Fruit fly (Drosophila melanogaster): ENCODE results near the gene Est-Q.

Est-Q gene

dm6 chr3L:21515823-21516715, 14.8 kb downstream of the Est-Q start, which contains the start of the genes SAK and Cdk12 (continued):
- TF ChIP-seq Eip75B (GFP tag; optimal IDR thresholded peaks at IDR 0.05) = peak; percentile 66
- peak; percentile 77 for TF ChIP-seq Met (GFP tag; optimal IDR thresholded peaks at IDR 0.05)
- TF ChIP-seq CG6792 (GFP tag; optimal IDR thresholded peaks at IDR 0.05) = peak; percentile 71
- TF ChIP-seq cyc (GFP tag; optimal IDR thresholded peaks at IDR 0.05) = peak; percentile 78
- TF ChIP-seq CG10631 (GFP tag; optimal IDR thresholded peaks at IDR 0.05) = peak; percentile 90
- TF ChIP-seq acj6 (GFP tag; optimal IDR thresholded peaks at IDR 0.05) = peak; percentile 86
- peak; percentile 82 for TF ChIP-seq esn (GFP tag; optimal IDR thresholded peaks at IDR 0.05)
- peak; percentile 9 for TF ChIP-seq fd85E (GFP tag; optimal IDR thresholded peaks at IDR 0.05)
- TF ChIP-seq Hr39 (GFP tag; optimal IDR thresholded peaks at IDR 0.05) = peak; percentile 74
- TF ChIP-seq fkh (GFP tag; optimal IDR thresholded peaks at IDR 0.05) = peak; percentile 60
- TF ChIP-seq fd59A (GFP tag; optimal IDR thresholded peaks at IDR 0.05) = peak; percentile 63
- peak; percentile 84 for TF ChIP-seq CG11902 (GFP tag; optimal IDR thresholded peaks at IDR 0.05)
- peak; percentile 67 for TF ChIP-seq lz (GFP tag; optimal IDR thresholded peaks at IDR 0.05)
- TF ChIP-seq pdm3 (GFP tag; optimal IDR thresholded peaks at IDR 0.05) = peak; percentile 79
- peak; percentile 86 for TF ChIP-seq CG34406 (GFP tag; optimal IDR thresholded peaks at IDR 0.05)
- peak; percentile 75 for TF ChIP-seq CG8319 (GFP tag; optimal IDR thresholded peaks at IDR 0.05)
- peak; percentile 35 for TF ChIP-seq CG1621 (tag; optimal IDR thresholded peaks at IDR 0.05)
- TF ChIP-seq spab (GFP tag; optimal IDR thresholded peaks at IDR 0.05) = peak; percentile 67
- TF ChIP-seq salr (GFP tag; optimal IDR thresholded peaks at IDR 0.05) = peak; percentile 26 to 84
- no peak for TF ChIP-seq svp (GFP tag)
- TF ChIP-seq Ets21C (GFP tag; optimal IDR thresholded peaks at IDR 0.05) = peak; percentile 70
- peak; percentile 59 for TF ChIP-seq Sox14 (GFP tag; optimal IDR thresholded peaks at IDR 0.05)
- TF ChIP-seq CG11762 (GFP tag; optimal IDR thresholded peaks at IDR 0.05; ENCODE audit: insufficient read depth) = peak; percentile 74
- TF ChIP-seq CG6854 (GFP tag; optimal IDR thresholded peaks at IDR 0.05) = peak; percentile 59
- TF ChIP-seq CG31627 (GFP tag; optimal IDR thresholded peaks at IDR 0.05) = peak; percentile 72
- TF ChIP-seq CG7368 (GFP tag; optimal IDR thresholded peaks at IDR 0.05) = peak; percentile 75
- TF ChIP-seq CG6276 (GFP tag; optimal IDR thresholded peaks at IDR 0.05) = no peak
- peak; percentile 71 for TF ChIP-seq Eip93F (GFP tag; optimal IDR thresholded peaks at IDR 0.05)
- TF ChIP-seq CG9139 (GFP tag; optimal IDR thresholded peaks at IDR 0.05) = peak; percentile 49

dm6 chr3L:21516716-21517266, 15.6 kb downstream of the Est-Q start:
- TF ChIP-seq Sox14 (GFP tag; optimal IDR thresholded peaks at IDR 0.05) = peak; percentile 55
- peak; percentile 40 for TF ChIP-seq lz (GFP tag; optimal IDR thresholded peaks at IDR 0.05)
- peak; percentile 7 for TF ChIP-seq CG6808 (GFP tag; optimal IDR thresholded peaks at IDR 0.05)
- no peak for TF ChIP-seq CG6163 (GFP tag; IDR thresholded peaks at IDR 0.05)
- TF ChIP-seq CG7368 (GFP tag; optimal IDR thresholded peaks at IDR 0.05) = peak; percentile 36
- TF ChIP-seq Ets96B (tag; optimal IDR thresholded peaks at IDR 0.05) = peak; percentile 8
- TF ChIP-seq fd59A (GFP tag; optimal IDR thresholded peaks at IDR 0.05) = no peak
- no peak for TF ChIP-seq Sox15 (GFP tag; optimal IDR thresholded peaks at IDR 0.05)
- TF ChIP-seq net (GFP tag; optimal IDR thresholded peaks at IDR 0.05) = peak; percentile 25
- peak; percentile 18 for TF ChIP-seq CG8319 (GFP tag; optimal IDR thresholded peaks at IDR 0.05)
- no peak for TF ChIP-seq salr (GFP tag; optimal IDR thresholded peaks at IDR 0.05)
- peak; percentile 44 for TF ChIP-seq Lpt (GFP tag; optimal IDR thresholded peaks at IDR 0.05)
- peak; percentile 69 for TF ChIP-seq Eip75B (GFP tag; optimal IDR thresholded peaks at IDR 0.05)
- TF ChIP-seq CG31627 (GFP tag; optimal IDR thresholded peaks at IDR 0.05) = peak; percentile 42
- TF ChIP-seq CG11762 (GFP tag; optimal IDR thresholded peaks at IDR 0.05; ENCODE audit: insufficient read depth) = peak; percentile 50
- no peak for TF ChIP-seq CG11902 (GFP tag; optimal IDR thresholded peaks at IDR 0.05)
- no peak for TF ChIP-seq CG6276 (GFP tag; optimal IDR thresholded peaks at IDR 0.05)
- no peak for TF ChIP-seq vri (GFP tag; optimal IDR thresholded peaks at IDR 0.05)
- no peak for TF ChIP-seq CG9139 (GFP tag; optimal IDR thresholded peaks at IDR 0.05)
- peak; percentile 46 for TF ChIP-seq Met (GFP tag; optimal IDR thresholded peaks at IDR 0.05)
- TF ChIP-seq fd85E (GFP tag; optimal IDR thresholded peaks at IDR 0.05) = no peak
- TF ChIP-seq OdsH (GFP tag; optimal IDR thresholded peaks at IDR 0.05) = peak; percentile 49
- TF ChIP-seq Smox (GFP tag; optimal IDR thresholded peaks at IDR 0.05) = peak; percentile 50
- peak; percentile 45 for TF ChIP-seq CG8632 (GFP tag; optimal IDR thresholded peaks at IDR 0.05)
- TF ChIP-seq CG8119 (GFP tag; IDR thresholded peaks at IDR 0.05) = no peak
- TF ChIP-seq spab (GFP tag; optimal IDR thresholded peaks at IDR 0.05) = no peak
- TF ChIP-seq fkh (GFP tag; optimal IDR thresholded peaks at IDR 0.05) = peak; percentile 6
- no peak for TF ChIP-seq Blimp-1 (GFP tag; optimal IDR thresholded peaks at IDR 0.05)
- no peak for TF ChIP-seq CG4318 (GFP tag; optimal IDR thresholded peaks at IDR 0.05)
- peak; percentile 60 for TF ChIP-seq esn (GFP tag; optimal IDR thresholded peaks at IDR 0.05)
- TF ChIP-seq CG1621 (tag; optimal IDR thresholded peaks at IDR 0.05) = no peak
- TF ChIP-seq Eip78C (GFP tag) = peak; percentile 48
- TF ChIP-seq eg (GFP tag; IDR thresholded peaks at IDR 0.05) = no peak
- no peak for TF ChIP-seq CG34406 (GFP tag; optimal IDR thresholded peaks at IDR 0.05)
- peak; percentile 54 for TF ChIP-seq Hr39 (GFP tag; optimal IDR thresholded peaks at IDR 0.05)
